Worm (Caenorhabditis elegans) whole organism, dauer: ENCODE measurements around the gene F16F9.1.

Experiments used
- unc-62 ChIP-seq: sonication (generic microtip); optimal IDR thresholded peaks from 2 replicates; lab custom pipeline; 2017; ENCODE audit warnings: missing biosample characterization, missing genetic modification reagents, missing genetic modification characterization

Gene F16F9.1

DNA sequence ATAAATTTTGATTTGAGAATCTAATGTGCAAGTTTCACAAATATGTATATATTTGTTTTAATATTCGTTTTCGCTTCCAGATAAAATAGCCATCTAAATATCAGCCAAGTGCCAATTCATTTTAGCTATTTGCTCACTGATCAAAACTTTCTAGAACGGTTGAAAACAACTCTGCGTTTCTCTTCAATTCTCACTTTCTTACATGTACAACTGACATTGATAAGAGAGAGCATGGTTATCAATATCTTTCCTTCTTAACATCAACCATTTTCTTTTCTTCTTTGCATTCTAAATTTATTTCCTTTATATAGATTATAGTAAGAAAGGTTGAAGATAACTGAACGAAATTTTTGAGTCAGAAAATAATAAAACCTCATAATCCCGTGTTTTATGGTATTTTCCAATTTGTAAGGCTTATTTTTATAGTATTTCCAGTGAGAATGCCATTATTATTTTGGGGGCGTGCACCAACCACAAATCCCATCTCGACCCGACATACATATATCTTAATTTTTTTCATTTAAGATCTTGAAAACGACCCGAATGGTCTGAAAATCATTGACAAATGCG is 17.8 kb upstream of the F16F9.1 start, which contains the start of gene F08F1.3:
Gene F08F1.3 (plus strand): TSS at position 520 of the 570 bp plus-strand sequence.
- no peak for TF ChIP-seq unc-62

DNA sequence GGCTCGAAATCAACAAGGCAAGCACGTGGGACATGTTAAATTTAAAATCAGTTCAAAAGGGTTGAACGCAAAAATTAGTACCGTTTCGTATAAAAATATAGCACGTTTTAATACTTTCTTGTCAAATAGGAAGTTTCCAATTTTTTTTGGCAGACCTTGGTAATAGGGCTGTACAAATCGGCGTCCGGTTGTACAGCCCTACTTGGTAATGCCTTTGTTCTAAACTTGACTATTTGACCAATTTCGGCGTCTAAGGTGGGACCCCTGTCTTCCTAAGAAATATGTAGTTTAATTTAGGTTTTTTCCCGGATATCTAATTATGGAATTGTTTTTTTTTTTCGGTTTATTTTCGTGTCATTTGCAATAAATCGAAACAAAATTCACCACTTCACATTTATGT is 16.7 kb upstream of the F16F9.1 start:
- TF ChIP-seq unc-62: no peak

DNA sequence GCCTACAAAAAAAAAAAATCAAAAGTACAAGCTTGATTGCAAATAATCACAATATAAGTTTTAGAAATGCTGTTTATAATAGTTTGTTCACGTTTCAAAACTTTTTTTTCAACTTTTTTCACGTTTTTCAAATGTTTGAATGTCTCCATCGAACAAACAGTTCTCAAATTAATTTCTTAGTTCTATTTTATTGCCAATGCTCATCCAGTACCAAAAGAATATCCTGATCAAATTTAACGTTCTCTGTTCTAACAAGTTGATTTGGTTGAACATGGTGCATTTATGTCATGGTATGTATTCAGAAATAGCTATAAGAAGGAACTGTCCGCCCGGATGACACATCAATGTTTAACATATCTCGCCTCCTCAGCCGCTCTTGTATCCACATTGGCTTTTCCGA is 13.8 kb upstream of the F16F9.1 start, which contains the start of gene kin-9:
Gene kin-9 (plus strand): TSS at position 301 of the 400 bp plus-strand sequence.
- no peak for TF ChIP-seq unc-62

DNA sequence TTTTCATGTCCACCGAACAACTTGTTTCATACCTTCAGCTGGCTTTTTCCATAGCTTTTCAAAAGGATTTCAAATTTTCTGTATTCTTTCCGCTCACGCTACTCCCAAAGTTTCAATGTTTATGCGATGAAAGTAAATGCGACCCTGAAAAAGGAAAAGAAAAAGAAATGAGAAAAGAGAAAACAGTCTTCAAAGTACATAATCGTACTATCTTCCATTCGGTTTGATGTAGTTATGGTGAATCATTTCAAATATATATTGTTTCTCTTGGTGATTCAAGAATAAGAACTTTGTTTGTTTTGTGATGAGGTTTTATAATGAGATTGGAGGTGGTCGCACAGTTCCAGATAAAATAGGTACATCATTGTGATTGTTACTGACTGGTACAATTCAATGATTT is 7.5 kb upstream of the F16F9.1 start:
- no peak for TF ChIP-seq unc-62

DNA sequence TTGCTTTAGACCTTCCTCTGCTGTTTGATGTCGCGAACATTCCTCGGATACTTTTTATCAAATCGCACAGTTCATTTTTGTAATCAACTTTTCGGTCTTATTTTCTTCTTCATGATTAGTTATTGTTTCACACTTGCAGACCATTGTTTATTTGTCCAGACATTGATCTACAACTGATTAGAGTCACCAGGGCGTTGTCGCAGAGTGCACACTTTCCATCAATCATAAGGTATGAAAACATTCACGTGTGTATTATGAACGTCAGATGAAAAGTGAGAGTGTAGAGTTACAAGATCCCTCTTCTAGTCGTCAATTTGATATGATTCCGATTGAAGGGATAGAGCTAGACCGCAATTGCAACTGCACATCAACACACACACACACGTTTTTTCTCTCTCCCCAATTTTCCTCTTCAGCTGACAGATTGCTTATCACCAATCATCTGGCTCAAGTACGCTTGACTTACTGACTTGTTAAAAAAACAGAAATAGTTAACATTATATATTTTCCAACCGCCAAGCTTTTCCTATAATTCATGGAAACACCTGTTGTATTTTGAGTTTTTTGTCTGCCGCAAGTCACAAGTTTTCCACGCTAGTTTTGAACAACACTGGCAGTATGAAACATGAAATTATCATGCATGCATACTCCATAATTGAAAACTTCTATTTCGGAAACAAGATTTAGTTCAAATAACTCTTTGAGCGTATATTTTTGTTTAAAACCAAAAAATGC is 6.0 kb upstream of the F16F9.1 start:
- no peak for TF ChIP-seq unc-62

DNA sequence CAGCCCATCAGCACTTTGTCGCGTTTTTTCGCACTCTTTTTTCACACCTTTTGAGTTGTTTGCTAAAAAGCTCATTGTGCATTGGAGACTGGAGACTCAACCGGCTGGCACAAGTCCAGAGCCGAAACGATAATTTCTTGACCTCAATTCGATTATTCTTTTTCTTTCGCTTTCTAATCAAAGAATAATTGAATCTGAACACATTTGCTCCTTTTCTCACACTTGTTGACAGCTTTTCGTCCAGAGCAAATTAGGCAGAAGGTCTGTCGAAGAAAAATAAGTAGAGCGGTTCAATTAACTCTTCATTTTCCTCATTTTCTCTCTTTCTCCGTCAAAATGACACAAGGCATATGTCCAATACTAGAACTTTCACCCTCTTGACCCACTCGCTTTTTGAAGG is 1.3 kb upstream of the F16F9.1 start:
- TF ChIP-seq unc-62: no peak

DNA sequence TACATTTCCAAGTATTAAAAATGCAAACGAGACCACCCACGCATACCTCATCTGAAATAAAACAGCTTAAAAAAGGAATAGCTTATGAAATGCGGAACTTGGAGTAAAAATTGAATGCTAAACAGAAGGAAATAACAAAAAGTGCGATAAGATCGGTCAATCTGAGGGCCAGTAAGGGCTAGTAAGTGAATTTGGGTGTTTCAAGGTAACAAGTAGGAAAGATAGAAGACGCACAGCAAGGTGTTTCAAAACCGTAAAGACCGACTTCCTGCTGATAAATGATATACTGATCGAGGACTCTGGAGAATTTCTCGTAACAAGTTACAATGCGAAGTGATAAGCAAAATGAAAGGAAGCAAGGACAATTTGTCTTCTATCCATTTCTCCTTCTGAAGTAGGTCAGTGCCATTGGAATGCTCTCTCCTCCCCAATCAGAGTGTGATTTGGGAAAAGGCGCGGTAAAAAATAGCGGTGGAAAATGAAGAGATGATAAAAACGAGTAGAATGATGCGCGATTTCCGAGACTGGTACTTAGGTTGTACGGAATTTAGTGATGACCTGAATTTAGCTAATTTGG is 9.5 kb downstream of the F16F9.1 start, which contains the start of gene dpy-6:
Gene dpy-6 (minus strand): TSS at position 51 of the 577 bp plus-strand sequence.
- no peak for TF ChIP-seq unc-62

DNA sequence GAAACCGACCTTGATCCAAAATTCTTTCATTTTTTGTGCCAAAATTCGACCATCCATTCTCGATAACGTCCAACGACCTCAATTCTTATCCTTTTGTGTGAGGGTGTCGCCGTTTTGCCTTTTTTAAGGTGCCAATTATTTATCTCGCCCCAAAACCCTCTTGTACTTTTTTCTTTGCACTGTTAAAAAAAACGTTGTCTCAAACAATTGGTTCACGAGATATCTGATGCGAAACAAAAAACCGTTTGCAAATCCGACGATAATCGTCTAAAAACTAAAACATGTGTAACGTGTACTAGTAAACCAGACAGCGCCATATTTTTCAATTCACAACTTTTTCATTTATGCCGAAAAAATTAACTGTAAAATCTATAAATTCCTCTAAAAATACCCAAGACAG is 11.1 kb downstream of the F16F9.1 start, which contains the start of gene F16F9.3:
Gene F16F9.3 (plus strand): TSS at position 301 of the 400 bp plus-strand sequence.
- TF ChIP-seq unc-62: no peak

DNA sequence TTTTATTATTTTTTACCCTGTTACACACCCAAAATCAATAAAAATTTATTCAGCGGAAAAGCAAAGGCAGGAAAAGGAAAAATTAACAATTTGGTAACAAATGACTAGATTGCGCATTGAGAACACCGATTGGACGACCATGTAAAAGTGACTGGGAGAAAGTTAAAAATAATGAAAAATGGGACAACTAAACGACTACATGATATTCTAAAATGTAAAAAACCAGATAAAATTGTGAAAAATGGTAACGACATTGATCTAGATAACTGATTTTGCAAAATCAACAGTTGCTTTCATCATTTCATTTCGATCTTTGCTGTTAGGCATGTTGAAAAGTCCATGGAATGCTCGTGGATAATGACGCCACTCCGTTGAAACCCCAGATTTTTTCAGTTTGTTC is 13.6 kb downstream of the F16F9.1 start:
- no peak for TF ChIP-seq unc-62

DNA sequence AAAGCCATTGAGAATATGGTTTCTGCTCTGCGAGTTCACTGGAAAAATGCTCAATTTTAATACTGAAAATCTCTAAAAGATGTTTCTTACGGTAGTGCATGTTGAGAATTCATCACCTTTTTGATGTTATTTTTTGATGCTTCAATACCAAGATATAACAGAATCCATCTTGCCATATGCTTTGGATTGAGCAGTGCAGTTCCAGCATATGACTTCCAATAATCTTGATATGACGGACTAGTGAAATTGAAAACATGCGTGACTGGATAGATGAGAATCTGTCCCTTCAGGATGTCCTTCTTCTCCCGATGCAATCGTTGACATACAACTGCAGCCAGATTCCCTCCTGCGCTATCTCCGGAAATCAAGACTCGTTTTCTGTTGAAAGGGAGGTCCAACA is 14.8 kb downstream of the F16F9.1 start:
- no peak for TF ChIP-seq unc-62

DNA sequence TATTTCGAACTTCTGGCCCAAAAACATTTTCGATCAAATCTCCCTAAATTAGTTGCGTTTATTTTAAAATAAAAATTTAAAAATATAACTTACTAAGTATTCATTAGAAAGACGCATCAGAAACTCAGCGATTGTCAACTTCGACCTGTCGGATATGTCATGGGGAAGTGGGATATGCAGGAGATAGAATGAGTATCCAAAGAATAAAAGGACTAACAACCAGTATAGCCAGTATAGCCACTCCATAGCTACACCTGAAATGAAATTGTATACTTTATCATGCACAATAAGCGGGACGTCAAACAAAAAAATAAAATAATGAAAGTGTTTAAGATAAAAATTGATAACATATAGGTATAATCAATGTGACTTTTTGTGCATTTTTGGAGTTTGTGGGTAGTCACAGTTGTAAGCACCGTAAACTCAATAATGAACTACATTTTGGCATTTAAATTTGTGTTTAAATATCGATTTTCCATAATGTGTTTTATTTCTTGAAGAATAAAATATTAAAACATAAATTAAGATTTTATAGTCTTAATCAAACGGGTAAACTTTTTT is 17.0 kb downstream of the F16F9.1 start, which contains the start of gene F16F9.4:
Gene F16F9.4 (minus strand): TSS at position 276 of the 561 bp plus-strand sequence.
- no peak for TF ChIP-seq unc-62

DNA sequence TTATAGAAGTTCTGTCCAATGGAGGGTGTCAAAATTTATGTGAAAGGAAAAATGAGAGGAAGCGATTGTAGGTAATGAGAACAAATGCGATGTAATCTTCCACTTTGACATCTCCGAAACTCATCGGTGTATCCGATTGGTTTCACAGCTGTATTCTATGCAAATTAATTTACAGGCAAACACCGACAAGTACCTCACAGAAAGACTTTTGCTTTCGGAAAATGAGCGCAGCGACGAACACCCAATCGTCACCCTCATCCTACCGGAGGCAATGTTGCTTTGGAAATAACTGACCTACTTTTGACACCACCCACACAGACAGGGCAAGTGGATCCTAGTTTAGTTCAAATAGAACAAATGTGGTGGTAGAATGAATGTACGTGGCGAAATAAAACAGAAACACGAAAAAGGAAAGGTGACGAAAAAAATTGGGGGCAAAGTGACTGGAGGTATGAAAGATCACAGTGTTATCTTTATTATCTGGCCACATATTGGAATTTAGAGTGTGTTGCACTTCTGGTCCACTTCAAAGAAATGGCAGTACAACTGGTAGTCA is 17.8 kb downstream of the F16F9.1 start:
- no peak for TF ChIP-seq unc-62

DNA sequence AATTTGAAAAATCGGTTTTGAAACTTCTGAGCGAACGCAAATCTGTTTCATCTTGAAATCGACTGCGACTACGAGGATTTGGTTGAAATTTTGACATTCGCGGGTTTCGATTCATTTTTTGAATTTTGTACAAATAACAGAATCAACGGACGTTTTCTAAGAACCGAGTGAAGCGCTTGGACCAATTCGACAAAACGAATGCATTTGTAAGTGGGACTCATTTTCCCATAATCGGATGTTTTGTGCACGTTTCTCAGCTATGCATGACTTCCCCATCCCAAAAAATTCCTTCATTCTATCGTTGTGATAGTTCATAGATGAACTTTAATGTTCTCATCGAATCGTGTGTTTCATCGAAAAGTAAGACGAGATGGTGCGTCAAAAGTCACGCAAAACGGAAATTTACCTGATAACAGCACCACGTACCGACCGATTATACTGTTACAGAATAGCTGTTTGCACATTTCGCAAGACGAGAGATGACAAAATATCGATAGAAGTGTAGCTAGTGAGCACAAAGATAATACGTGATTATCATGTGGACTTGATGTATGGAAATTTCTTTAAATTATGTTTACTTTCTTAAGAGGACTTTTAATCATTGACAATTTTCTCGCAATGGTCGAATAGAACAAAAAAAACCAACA is 24.0 kb downstream of the F16F9.1 start, which contains the start of gene mec-10:
Gene mec-10 (minus strand): TSS at position 189 of the 647 bp plus-strand sequence.
- no peak for TF ChIP-seq unc-62

DNA sequence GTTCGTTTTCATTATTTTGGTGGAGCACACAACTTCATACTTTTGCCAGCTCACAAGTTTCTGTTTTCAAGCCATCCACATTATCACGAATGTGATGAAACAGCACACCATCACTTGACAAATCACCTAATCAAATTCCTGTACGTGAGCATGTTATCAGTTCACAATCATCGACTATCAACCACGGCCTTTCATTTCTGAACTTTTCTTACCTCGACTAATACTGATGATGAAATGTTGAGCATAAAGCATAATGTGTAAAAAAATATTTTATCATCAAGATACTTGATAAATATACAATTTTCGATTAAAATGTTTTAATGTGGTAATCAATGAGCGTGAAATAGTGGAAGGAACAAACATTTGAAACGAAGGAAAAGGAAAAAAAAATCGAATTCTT is 27.3 kb downstream of the F16F9.1 start:
- TF ChIP-seq unc-62: no peak

DNA sequence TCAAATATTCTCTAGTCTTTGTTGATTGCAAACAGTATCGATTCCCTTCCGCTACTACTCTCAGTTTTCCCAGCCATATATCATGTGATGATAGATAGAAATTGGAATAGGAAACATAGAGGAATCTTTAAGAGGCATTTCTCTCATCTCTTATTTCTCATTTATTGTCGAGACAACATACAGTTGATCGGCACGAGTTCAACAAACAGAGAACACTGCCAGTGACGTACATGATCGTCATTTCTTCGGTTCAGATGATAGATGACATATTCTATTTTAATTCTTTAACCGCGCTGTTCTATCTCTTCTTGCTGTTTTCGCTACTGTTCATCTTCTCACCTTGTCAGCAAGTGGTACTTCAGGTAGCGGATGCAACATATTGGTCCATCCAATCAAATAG is 28.9 kb downstream of the F16F9.1 start:
- TF ChIP-seq unc-62: no peak

DNA sequence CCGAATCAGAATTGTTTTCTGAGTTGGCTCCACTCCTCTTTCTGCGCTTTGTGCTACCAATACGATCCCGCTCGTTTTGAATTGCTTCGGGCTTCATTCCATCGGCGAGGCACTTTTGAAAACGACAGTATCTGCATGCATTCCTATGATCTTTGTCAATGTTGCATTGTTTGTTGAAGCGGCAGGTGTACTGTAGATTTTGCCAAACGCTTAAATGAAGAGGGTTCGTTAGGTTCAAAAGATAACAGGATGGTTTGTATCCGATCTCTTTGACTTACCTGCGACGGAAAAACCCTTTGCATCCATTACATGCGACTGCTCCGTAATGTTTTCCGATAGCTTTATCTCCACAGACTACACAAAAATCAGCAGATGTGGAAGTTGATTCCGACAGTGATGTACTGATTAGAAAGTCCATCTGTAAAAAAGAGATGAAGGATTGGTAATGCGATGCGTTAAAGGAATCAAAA is 29.6 kb downstream of the F16F9.1 start, which contains the start of gene nhr-14:
Gene nhr-14 (minus strand): TSS at position 420 of the 470 bp plus-strand sequence.
- TF ChIP-seq unc-62: no peak
